Worm (Caenorhabditis elegans) whole organism, L3 larva: ENCODE measurements around the gene srw-115.

Experiments used
- ZK546.5 ChIP-seq: sonication (generic microtip); optimal IDR thresholded peaks from 2 replicates; lab custom pipeline; 2017; ENCODE audit warnings: missing biosample characterization, missing genetic modification characterization
- ama-1 ChIP-seq: fragments of 150-350 bp; optimal IDR thresholded peaks from 2 replicates; lab custom pipeline; 2018
- fkh-10 ChIP-seq: sonication (generic microtip); optimal IDR thresholded peaks from 2 replicates; lab custom pipeline; 2017; ENCODE audit warnings: missing biosample characterization, missing genetic modification reagents, missing genetic modification characterization
- nhr-11 ChIP-seq: fragments of 150-350 bp; optimal IDR thresholded peaks from 2 replicates; lab custom pipeline; 2014; ENCODE audit warnings: missing biosample characterization, missing genetic modification characterization
- sea-2 ChIP-seq: fragments of 150-350 bp; sonication (generic microtip); optimal IDR thresholded peaks from 4 replicates; lab custom pipeline; 2014; ENCODE audit warnings: missing biosample characterization, missing genetic modification reagents, missing genetic modification characterization
- unc-62 ChIP-seq: fragments of 150-350 bp; sonication (generic microtip); optimal IDR thresholded peaks from 4 replicates; lab custom pipeline; 2014; ENCODE audit warnings: missing biosample characterization, missing genetic modification reagents, missing genetic modification characterization

ce11 chrV:2992060-2992459, 1.7 kb downstream of the srw-115 start:
- TF ChIP-seq ZK546.5 (tag; lab: Kevin White, UChicago) (no peak), nhr-11 (no peak), sea-2 (GFP tag; lab: Kevin White, UChicago) (no peak), fkh-10 (GFP tag; lab: Kevin White, UChicago) (no peak), ama-1 (lab: Kevin White, UChicago) (no peak), unc-62 (no peak)
